Fruit fly (Drosophila melanogaster): ENCODE results near the gene Ulp1.

Gene Ulp1

DNA sequence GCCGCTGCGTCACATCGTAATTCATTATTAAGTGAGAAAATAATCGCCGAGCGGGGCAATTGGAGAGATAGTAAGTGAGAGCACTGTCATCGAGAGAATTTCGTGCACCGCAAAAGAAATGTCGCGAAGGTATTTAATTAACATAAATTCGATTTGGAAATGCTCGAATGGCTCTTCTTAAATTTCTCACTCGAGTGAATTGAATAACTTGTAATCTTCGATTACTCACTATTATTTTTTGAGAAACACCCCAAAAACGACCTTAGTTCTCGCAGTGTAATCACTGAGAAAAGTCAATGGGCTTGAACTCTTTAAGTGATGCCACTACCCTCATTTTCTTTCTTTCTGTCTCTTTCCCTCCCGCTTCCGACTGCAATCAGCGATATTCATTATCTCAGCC, 53.0 kb downstream of the Ulp1 start (continued):
- TF ChIP-seq jigr1 (GFP tag; IDR thresholded peaks at IDR 0.05) = peak; percentile 62
- TF ChIP-seq Dad (GFP tag; optimal IDR thresholded peaks at IDR 0.05) = peak; percentile 89
- TF ChIP-seq CG3847 (GFP tag; IDR thresholded peaks at IDR 0.05) = peak; percentile 64; the same call in 1 of the 2 replicates
- no peak for TF ChIP-seq Doc2 (GFP tag; IDR thresholded peaks at IDR 0.05)
- TF ChIP-seq caup (GFP tag; optimal IDR thresholded peaks at IDR 0.05; ENCODE audit: severe bottlenecking) = peak; percentile 49
- TF ChIP-seq CG17328 (GFP tag; IDR thresholded peaks at IDR 0.05) = peak; percentile 95
- TF ChIP-seq CG2889 (GFP tag; IDR thresholded peaks at IDR 0.05) = peak; percentile 61; the same call in 1 of the 3 replicates
- peak; percentile 65 for TF ChIP-seq CG9437 (GFP tag; optimal IDR thresholded peaks at IDR 0.05)
- peak; percentile 87 for TF ChIP-seq Chrac-16 (GFP tag; optimal IDR thresholded peaks at IDR 0.05)
- TF ChIP-seq dati (GFP tag; IDR thresholded peaks at IDR 0.05) = peak; percentile 72
- peak; percentile 64 for TF ChIP-seq dm (GFP tag; optimal IDR thresholded peaks at IDR 0.05)
- peak; percentile 87 for TF ChIP-seq pb (GFP tag; optimal IDR thresholded peaks at IDR 0.05)
- TF ChIP-seq nom (GFP tag; optimal IDR thresholded peaks at IDR 0.05) = peak; percentile 77
- peak; percentile 85 for TF ChIP-seq CG12219 (GFP tag; optimal IDR thresholded peaks at IDR 0.05)
- TF ChIP-seq knrl (GFP tag; IDR thresholded peaks at IDR 0.05; ENCODE audit: partially characterized antibody) = no peak
- TF ChIP-seq CG14050 (GFP tag; IDR thresholded peaks at IDR 0.05) = peak; percentile 55; the same call in 1 of the 3 replicates
- TF ChIP-seq Hr51 (GFP tag; optimal IDR thresholded peaks at IDR 0.05) = peak; percentile 61 to 78
- no peak for TF ChIP-seq D (optimal IDR thresholded peaks at IDR 0.05)
- TF ChIP-seq D (GFP tag; optimal IDR thresholded peaks at IDR 0.05) = peak; percentile 92
- peak; percentile 58 for TF ChIP-seq HLH54F (GFP tag; optimal IDR thresholded peaks at IDR 0.05)
- TF ChIP-seq dan (GFP tag; IDR thresholded peaks at IDR 0.05) = peak; percentile 73
- TF ChIP-seq Atf3 (GFP tag; optimal IDR thresholded peaks at IDR 0.05) = peak; percentile 87
- no peak for TF ChIP-seq Dfd (GFP tag; optimal IDR thresholded peaks at IDR 0.05)
- peak; percentile 72 for TF ChIP-seq HHEX (GFP tag; optimal IDR thresholded peaks at IDR 0.05)
- peak; percentile 81 for TF ChIP-seq CG8290 (GFP tag; optimal IDR thresholded peaks at IDR 0.05)
- peak; percentile 47 to 71 for TF ChIP-seq CG8290 (tag; optimal IDR thresholded peaks at IDR 0.05)
- peak; percentile 95 for TF ChIP-seq vvl (GFP tag; IDR thresholded peaks at IDR 0.05)
- no peak for TF ChIP-seq ash1 (GFP tag; optimal IDR thresholded peaks at IDR 0.05)
- TF ChIP-seq lilli (GFP tag; optimal IDR thresholded peaks at IDR 0.05) = peak; percentile 81
- peak; percentile 27 for TF ChIP-seq CG6683 (GFP tag; optimal IDR thresholded peaks at IDR 0.05)
- TF ChIP-seq Drgx (GFP tag; IDR thresholded peaks at IDR 0.05) = peak; percentile 93
- TF ChIP-seq BEAF-32 (GFP tag; optimal IDR thresholded peaks at IDR 0.05) = no peak
- TF ChIP-seq ATbp (GFP tag; optimal IDR thresholded peaks at IDR 0.05) = peak; percentile 91
- TF ChIP-seq CG6791 (GFP tag; IDR thresholded peaks at IDR 0.05; ENCODE audit: partially characterized antibody) = no peak
- TF ChIP-seq Usf (GFP tag; optimal IDR thresholded peaks at IDR 0.05) = peak; percentile 71
- peak; percentile 83 for TF ChIP-seq CG33213 (GFP tag; optimal IDR thresholded peaks at IDR 0.05)
- TF ChIP-seq Hr3 (GFP tag; optimal IDR thresholded peaks at IDR 0.05) = peak; percentile 83
- TF ChIP-seq Vsx1 (GFP tag; optimal IDR thresholded peaks at IDR 0.05) = peak; percentile 45
- TF ChIP-seq zen2 (GFP tag; IDR thresholded peaks at IDR 0.05; ENCODE audit: partially characterized antibody) = no peak
- peak in 1 of 2 experiments; percentile 29 for TF ChIP-seq crp (GFP tag; optimal IDR thresholded peaks at IDR 0.05)
- peak; percentile 78 for TF ChIP-seq Rx (GFP tag; IDR thresholded peaks at IDR 0.05)
- TF ChIP-seq CG10147 (GFP tag; optimal IDR thresholded peaks at IDR 0.05) = peak; percentile 22
- TF ChIP-seq CG15514 (GFP tag; optimal IDR thresholded peaks at IDR 0.05) = no peak
- TF ChIP-seq sens-2 (GFP tag; IDR thresholded peaks at IDR 0.05) = peak; percentile 81
- TF ChIP-seq ttk (GFP tag; IDR thresholded peaks at IDR 0.05) = peak; percentile 84
- peak; percentile 65 for TF ChIP-seq slou (GFP tag; optimal IDR thresholded peaks at IDR 0.05)
- peak; percentile 67 for TF ChIP-seq B-H1 (GFP tag; IDR thresholded peaks at IDR 0.05)
- no peak for TF ChIP-seq Dref (GFP tag; IDR thresholded peaks at IDR 0.05)
- peak; percentile 91 for TF ChIP-seq CG7839 (tag; optimal IDR thresholded peaks at IDR 0.05)
- no peak for TF ChIP-seq CG16779 (GFP tag; IDR thresholded peaks at IDR 0.05)
- peak; percentile 68 for TF ChIP-seq dimm (GFP tag; IDR thresholded peaks at IDR 0.05)

All from whole organism, embryonic.